Fruit fly (Drosophila melanogaster) whole organism, embryonic: Measurements from ENCODE around the gene CG9782.

Experiments
- Antp ChIP-seq: fragments of 200-800 bp; sonication (Bioruptor generic); optimal IDR thresholded peaks from 3 replicates; lab custom pipeline; 2016; ENCODE audit warnings: missing biosample characterization, missing genetic modification characterization
- Asciz ChIP-seq: fragments of 200-800 bp; sonication (Bioruptor generic); optimal IDR thresholded peaks from 2 replicates; lab custom pipeline; 2017; ENCODE audit warnings: missing biosample characterization, mild to moderate bottlenecking, missing genetic modification characterization, missing genetic modification reagents
- Atf-2 ChIP-seq: fragments of 200-800 bp; sonication (Bioruptor generic); optimal IDR thresholded peaks from 2 replicates; lab custom pipeline; 2016; ENCODE audit warnings: missing biosample characterization, missing genetic modification characterization
- C15 ChIP-seq: fragments of 200-800 bp; sonication (Bioruptor generic); IDR thresholded peaks from 3 replicates; pipeline ENCODE4 v1.3.6; 2022; ENCODE audit warnings: missing biosample characterization, missing genetic modification characterization
- CG11504 ChIP-seq: fragments of 200-800 bp; sonication (Bioruptor generic); optimal IDR thresholded peaks from 3 replicates; lab custom pipeline; 2019; ENCODE audit warnings: missing biosample characterization, mild to moderate bottlenecking, missing genetic modification characterization, moderate library complexity
- CG12219 ChIP-seq: fragments of 200-800 bp; sonication (Bioruptor generic); optimal IDR thresholded peaks from 3 replicates; lab custom pipeline; 2018; ENCODE audit warnings: missing biosample characterization, mild to moderate bottlenecking, missing genetic modification characterization
- CG12391 ChIP-seq: fragments of 200-800 bp; sonication (Bioruptor generic); optimal IDR thresholded peaks from 3 replicates; lab custom pipeline; 2018; ENCODE audit warnings: missing biosample characterization, mild to moderate bottlenecking, missing genetic modification characterization, moderate library complexity
- CG13424 ChIP-seq: fragments of 200-800 bp; sonication (Bioruptor generic); optimal IDR thresholded peaks from 2 replicates; lab custom pipeline; 2019; ENCODE audit warnings: missing biosample characterization, mild to moderate bottlenecking, missing genetic modification characterization, moderate library complexity
- CG15696 ChIP-seq: fragments of 200-800 bp; sonication (Bioruptor generic); optimal IDR thresholded peaks from 2 replicates; lab custom pipeline; 2019; ENCODE audit warnings: missing biosample characterization, mild to moderate bottlenecking, missing genetic modification characterization, moderate library complexity
- CG1603 ChIP-seq: fragments of 200-800 bp; sonication (Bioruptor generic); optimal IDR thresholded peaks from 2 replicates; lab custom pipeline; 2019; ENCODE audit warnings: missing biosample characterization, mild to moderate bottlenecking, missing genetic modification characterization, moderate library complexity
- CG42726 ChIP-seq: fragments of 200-800 bp; sonication (Bioruptor generic); IDR thresholded peaks from 2 replicates; pipeline ENCODE4 v1.3.6; 2022; ENCODE audit warnings: missing biosample characterization, missing genetic modification characterization; ENCODE audit not compliant: partially characterized antibody
- CG4854 ChIP-seq: fragments of 200-800 bp; sonication (Bioruptor generic); optimal IDR thresholded peaks from 2 replicates; lab custom pipeline; 2016; ENCODE audit warnings: missing biosample characterization, missing genetic modification characterization, inconsistent platforms
- CG6813 ChIP-seq: fragments of 200-800 bp; sonication (Bioruptor generic); optimal IDR thresholded peaks from 2 replicates; lab custom pipeline; 2017; ENCODE audit warnings: missing biosample characterization, missing genetic modification characterization, mild to moderate bottlenecking, moderate library complexity, missing genetic modification reagents
- D19A ChIP-seq: fragments of 200-800 bp; optimal IDR thresholded peaks from 3 replicates; lab custom pipeline; 2019; ENCODE audit warnings: missing biosample characterization, mild to moderate bottlenecking, missing genetic modification characterization, moderate library complexity
- Dip2 ChIP-seq: fragments of 200-800 bp; sonication (Bioruptor generic); IDR thresholded peaks from 2 replicates; pipeline ENCODE4 v1.3.6; 2022; ENCODE audit warnings: missing biosample characterization, missing genetic modification characterization
- Doc2 ChIP-seq: fragments of 200-800 bp; sonication (Bioruptor generic); IDR thresholded peaks from 2 replicates; pipeline ENCODE4 v1.3.6; 2022; ENCODE audit warnings: missing biosample characterization, missing genetic modification characterization
- Fer1 ChIP-seq: fragments of 200-800 bp; sonication (Bioruptor generic); optimal IDR thresholded peaks from 2 replicates; lab custom pipeline; 2017; ENCODE audit warnings: missing biosample characterization, mild to moderate bottlenecking, missing genetic modification characterization
- Fer2 ChIP-seq: fragments of 200-800 bp; sonication (Bioruptor generic); optimal IDR thresholded peaks from 2 replicates; lab custom pipeline; 2018; ENCODE audit warnings: missing biosample characterization, mild to moderate bottlenecking, missing genetic modification characterization, moderate library complexity
- GATAe ChIP-seq: fragments of 200-800 bp; sonication (Bioruptor generic); conservative IDR thresholded peaks from 2 replicates; pipeline ENCODE4 v1.3.6; 2022; ENCODE audit warnings: missing biosample characterization, missing genetic modification characterization
- Hmx ChIP-seq: fragments of 200-800 bp; sonication (Bioruptor generic); optimal IDR thresholded peaks from 2 replicates; lab custom pipeline; 2016; ENCODE audit warnings: missing biosample characterization, missing genetic modification characterization
- Lpt ChIP-seq: fragments of >200 bp; optimal IDR thresholded peaks from 2 replicates; lab custom pipeline; 2018; ENCODE audit warnings: missing biosample characterization, missing genetic modification characterization
- MESR4 ChIP-seq: fragments of 200-800 bp; sonication (Bioruptor generic); optimal IDR thresholded peaks from 2 replicates; lab custom pipeline; 2018; ENCODE audit warnings: missing biosample characterization, mild to moderate bottlenecking, missing genetic modification characterization, moderate library complexity
- Max ChIP-seq: fragments of 200-800 bp; sonication (Bioruptor generic); optimal IDR thresholded peaks from 2 replicates; lab custom pipeline; 2016; ENCODE audit warnings: missing biosample characterization, mild to moderate bottlenecking, missing genetic modification characterization
- Myb ChIP-seq: fragments of 200-800 bp; sonication (Bioruptor generic); optimal IDR thresholded peaks from 2 replicates; lab custom pipeline; 2016; ENCODE audit warnings: missing biosample characterization, missing genetic modification characterization
- Neu2 ChIP-seq: fragments of 200-800 bp; sonication (Bioruptor generic); optimal IDR thresholded peaks from 3 replicates; lab custom pipeline; 2016; ENCODE audit warnings: missing biosample characterization, missing genetic modification characterization, borderline replicate concordance
- Poxn ChIP-seq: fragments of 200-800 bp; sonication (Bioruptor generic); IDR thresholded peaks from 2 replicates; pipeline ENCODE4 v1.3.6; 2022; ENCODE audit warnings: missing biosample characterization, missing genetic modification characterization
- Ptx1 ChIP-seq: fragments of 200-800 bp; sonication (Bioruptor generic); IDR thresholded peaks from 2 replicates; pipeline ENCODE4 v1.3.6; 2022; ENCODE audit warnings: missing biosample characterization, missing genetic modification characterization
- Sry-δ ChIP-seq: fragments of 200-800 bp; sonication (Bioruptor generic); optimal IDR thresholded peaks from 2 replicates; lab custom pipeline; 2016; ENCODE audit warnings: missing biosample characterization, missing genetic modification characterization
- TFAM ChIP-seq: fragments of 200-800 bp; sonication (Bioruptor generic); optimal IDR thresholded peaks from 2 replicates; lab custom pipeline; 2017; ENCODE audit warnings: missing biosample characterization, missing genetic modification characterization, inconsistent platforms
- Trl ChIP-seq, 3 experiments: fragments of >200 bp in 2 of 3; fragments of 200-800 bp in 1 of 3; sonication (Bioruptor generic) in 1 of 3; optimal IDR thresholded peaks; 2 replicates in 1 of 3; 3 replicates in 2 of 3; lab custom pipeline; 2016 to 2017; ENCODE audit warnings: missing biosample characterization in 1 of 3, missing genetic modification characterization in 1 of 3
- ase ChIP-seq: fragments of 200-800 bp; sonication (Bioruptor generic); IDR thresholded peaks from 3 replicates; pipeline ENCODE4 v1.3.6; 2022; ENCODE audit warnings: missing biosample characterization, missing genetic modification characterization
- caup ChIP-seq: fragments of 200-800 bp; sonication (Bioruptor generic); optimal IDR thresholded peaks from 3 replicates; lab custom pipeline; 2017; ENCODE audit warnings: missing biosample characterization, mild to moderate bottlenecking, missing genetic modification characterization, moderate library complexity; ENCODE audit not compliant: severe bottlenecking
- cg ChIP-seq: fragments of 200-800 bp; sonication (Bioruptor generic); optimal IDR thresholded peaks from 3 replicates; lab custom pipeline; 2019; ENCODE audit warnings: missing biosample characterization, mild to moderate bottlenecking, missing genetic modification characterization, moderate library complexity
- chif ChIP-seq, 2 experiments: fragments of 200-800 bp; sonication (Bioruptor generic); optimal IDR thresholded peaks; 3 replicates each; lab custom pipeline; 2016; ENCODE audit warnings: missing biosample characterization in 2 of 2, missing genetic modification characterization in 2 of 2
- dati ChIP-seq: fragments of 200-800 bp; sonication (Bioruptor generic); IDR thresholded peaks from 2 replicates; pipeline ENCODE4 v1.3.6; 2022; ENCODE audit warnings: missing biosample characterization, missing genetic modification characterization
- dmrt99B ChIP-seq: fragments of 200-800 bp; sonication (Bioruptor generic); optimal IDR thresholded peaks from 2 replicates; lab custom pipeline; 2018; ENCODE audit warnings: missing biosample characterization, mild to moderate bottlenecking, missing genetic modification characterization, moderate library complexity
- eve ChIP-seq, 2 experiments: fragments of >200 bp; optimal IDR thresholded peaks; 2 replicates each; lab custom pipeline; 2017; ENCODE audit warnings: missing biosample characterization in 2 of 2, missing genetic modification characterization in 2 of 2
- gce ChIP-seq: fragments of 200-800 bp; sonication (Bioruptor generic); IDR thresholded peaks from 3 replicates; pipeline ENCODE4 v1.3.6; 2022; ENCODE audit warnings: missing biosample characterization, missing genetic modification characterization
- hth ChIP-seq: fragments of >200 bp; optimal IDR thresholded peaks from 2 replicates; lab custom pipeline; 2017; ENCODE audit warnings: inconsistent platforms
- kay ChIP-seq: fragments of 200-800 bp; sonication (Bioruptor generic); optimal IDR thresholded peaks from 2 replicates; lab custom pipeline; 2016; ENCODE audit warnings: missing biosample characterization, missing genetic modification characterization
- pb ChIP-seq: fragments of 200-800 bp; sonication (Bioruptor generic); optimal IDR thresholded peaks from 3 replicates; lab custom pipeline; 2016; ENCODE audit warnings: missing biosample characterization, missing genetic modification characterization
- salm ChIP-seq: fragments of 200-800 bp; sonication (Bioruptor generic); optimal IDR thresholded peaks from 2 replicates; lab custom pipeline; 2018; ENCODE audit warnings: missing biosample characterization, mild to moderate bottlenecking, missing genetic modification characterization
- scrt ChIP-seq: fragments of 200-800 bp; sonication (Bioruptor generic); optimal IDR thresholded peaks from 2 replicates; lab custom pipeline; 2018; ENCODE audit warnings: missing biosample characterization, mild to moderate bottlenecking, missing genetic modification characterization, moderate library complexity
- slou ChIP-seq: fragments of 200-800 bp; sonication (Bioruptor generic); optimal IDR thresholded peaks from 3 replicates; lab custom pipeline; 2016; ENCODE audit warnings: missing biosample characterization, missing genetic modification characterization
- tap ChIP-seq: fragments of 200-800 bp; optimal IDR thresholded peaks from 3 replicates; lab custom pipeline; 2019; ENCODE audit warnings: missing biosample characterization, mild to moderate bottlenecking, missing genetic modification characterization, moderate library complexity
- tup ChIP-seq: fragments of 200-800 bp; sonication (Bioruptor generic); optimal IDR thresholded peaks from 2 replicates; lab custom pipeline; 2016; ENCODE audit warnings: missing biosample characterization, mild to moderate bottlenecking, missing genetic modification characterization, moderate library complexity
- unc-4 ChIP-seq: fragments of 200-800 bp; sonication (Bioruptor generic); IDR thresholded peaks from 2 replicates; pipeline ENCODE4 v1.3.6; 2022; ENCODE audit warnings: missing biosample characterization, missing genetic modification characterization; ENCODE audit not compliant: partially characterized antibody
- unpg ChIP-seq: fragments of 200-800 bp; sonication (Bioruptor generic); optimal IDR thresholded peaks from 3 replicates; lab custom pipeline; 2018; ENCODE audit warnings: missing biosample characterization, mild to moderate bottlenecking, missing genetic modification characterization, moderate library complexity
- vnd ChIP-seq: fragments of 200-800 bp; sonication (Bioruptor generic); IDR thresholded peaks from 3 replicates; pipeline ENCODE4 v1.3.6; 2022; ENCODE audit warnings: missing biosample characterization, missing genetic modification characterization; ENCODE audit not compliant: partially characterized antibody
- wor ChIP-seq: fragments of 200-800 bp; sonication (Bioruptor generic); IDR thresholded peaks from 2 replicates; pipeline ENCODE4 v1.3.6; 2022; ENCODE audit warnings: missing biosample characterization, missing genetic modification characterization
- zen2 ChIP-seq: fragments of 200-800 bp; sonication (Bioruptor generic); IDR thresholded peaks from 3 replicates; pipeline ENCODE4 v1.3.6; 2022; ENCODE audit warnings: missing biosample characterization, missing genetic modification characterization; ENCODE audit not compliant: partially characterized antibody

CG9782 gene

dm6 chrX:16585569-16585968 lies 35.8 kb downstream of the CG9782 start (continued):
- TF ChIP-seq Antp (no peak), CG12391 (tag; lab: Kevin White, UChicago) (no peak), Neu2 (GFP tag; lab: Kevin White, UChicago) (no peak), TFAM (GFP tag; lab: Kevin White, UChicago) (no peak), unpg (GFP tag; lab: Kevin White, UChicago) (peak; percentile 9), hth (no peak), Trl (optimal IDR thresholded peaks at IDR 0.05; lab: Kevin White, UChicago) (peak in 1 of 2 experiments; percentile 56), Trl (GFP tag; optimal IDR thresholded peaks at IDR 0.05; lab: Kevin White, UChicago) (no peak), CG11504 (peak; percentile 51), CG4854 (no peak), Ptx1 (GFP tag; lab: Robert Waterston, UW) (0 out of 2 replicates have a peak, but pooled peaks have one; percentile 16), CG15696 (no peak), unc-4 (GFP tag; lab: Robert Waterston, UW) (no peak), Sry-δ (GFP tag; lab: Kevin White, UChicago) (no peak), ase (GFP tag; lab: Robert Waterston, UW) (no peak), scrt (GFP tag; lab: Kevin White, UChicago) (peak; percentile 11), MESR4 (GFP tag; lab: Kevin White, UChicago) (no peak), CG6813 (GFP tag; lab: Kevin White, UChicago) (peak; percentile 23), CG12219 (GFP tag; lab: Kevin White, UChicago) (no peak), CG13424 (tag; lab: Kevin White, UChicago) (peak; percentile 25), dati (GFP tag; lab: Robert Waterston, UW) (no peak), Atf-2 (no peak), Asciz (no peak), slou (GFP tag; lab: Kevin White, UChicago) (no peak), wor (no peak), dmrt99B (peak; percentile 45), tup (no peak), pb (GFP tag; lab: Kevin White, UChicago) (no peak), eve (GFP tag; optimal IDR thresholded peaks at IDR 0.05; lab: Kevin White, UChicago) (no peak), D19A (tag; lab: Kevin White, UChicago) (no peak), salm (no peak), CG42726 (GFP tag; lab: Robert Waterston, UW) (no peak), Dip2 (GFP tag; lab: Robert Waterston, UW) (no peak), kay (GFP tag; lab: Kevin White, UChicago) (no peak), Hmx (no peak), Max (no peak), gce (GFP tag; lab: Robert Waterston, UW) (no peak), tap (tag; lab: Kevin White, UChicago) (no peak), Fer1 (GFP tag; lab: Kevin White, UChicago) (peak; percentile 51), GATAe (GFP tag; lab: Robert Waterston, UW) (no peak), cg (GFP tag; lab: Kevin White, UChicago) (no peak), Doc2 (GFP tag; lab: Robert Waterston, UW) (no peak), chif (GFP tag; optimal IDR thresholded peaks at IDR 0.05; lab: Kevin White, UChicago) (no peak), Poxn (no peak), caup (peak; percentile 5), CG1603 (no peak), Myb (GFP tag; lab: Kevin White, UChicago) (no peak), Fer2 (tag; lab: Kevin White, UChicago) (peak; percentile 5), zen2 (GFP tag; lab: Robert Waterston, UW) (no peak), C15 (GFP tag; lab: Robert Waterston, UW) (no peak), Lpt (GFP tag; lab: Kevin White, UChicago) (no peak), vnd (GFP tag; lab: Robert Waterston, UW) (no peak)
